Fruit fly (Drosophila melanogaster): ENCODE results near the gene CG13723.

CG13723 gene

dm6 chr3L:17310509-17310908, 46.3 kb downstream of the CG13723 start (continued):
- TF ChIP-seq trem (tag; optimal IDR thresholded peaks at IDR 0.05) (peak; percentile 10), CG6689 (GFP tag; IDR thresholded peaks at IDR 0.05) (peak; percentile 70), Gug (GFP tag; IDR thresholded peaks at IDR 0.05) (0 out of 4 replicates have a peak, but pooled peaks have one; percentile 22), CG9437 (GFP tag; optimal IDR thresholded peaks at IDR 0.05) (no peak), Dll (GFP tag; IDR thresholded peaks at IDR 0.05; ENCODE audit: partially characterized antibody) (no peak), Scr (GFP tag; IDR thresholded peaks at IDR 0.05; ENCODE audit: partially characterized antibody) (no peak), Atf6 (GFP tag; IDR thresholded peaks at IDR 0.05) (0 out of 2 replicates have a peak, but pooled peaks have one; percentile 38), Optix (GFP tag; IDR thresholded peaks at IDR 0.05) (no peak), tll (GFP tag; optimal IDR thresholded peaks at IDR 0.05) (no peak), CG17385 (GFP tag; optimal IDR thresholded peaks at IDR 0.05) (peak; percentile 5), CG6791 (GFP tag; IDR thresholded peaks at IDR 0.05; ENCODE audit: partially characterized antibody) (no peak), knrl (GFP tag; IDR thresholded peaks at IDR 0.05; ENCODE audit: partially characterized antibody) (no peak), CG13287 (GFP tag; IDR thresholded peaks at IDR 0.05; ENCODE audit: partially characterized antibody) (no peak), seq (GFP tag; IDR thresholded peaks at IDR 0.05) (0 out of 2 replicates have a peak, but pooled peaks have one; percentile 22), CG15479 (GFP tag; optimal IDR thresholded peaks at IDR 0.05) (no peak), Trl (optimal IDR thresholded peaks at IDR 0.05) (no peak), Trl (GFP tag; optimal IDR thresholded peaks at IDR 0.05) (no peak), sens (GFP tag) (no peak), Dip2 (GFP tag; IDR thresholded peaks at IDR 0.05) (no peak), CG4282 (GFP tag; optimal IDR thresholded peaks at IDR 0.05) (no peak), ac (GFP tag; optimal IDR thresholded peaks at IDR 0.05) (no peak), CG7928 (GFP tag; optimal IDR thresholded peaks at IDR 0.05) (no peak), CG12659 (GFP tag; optimal IDR thresholded peaks at IDR 0.05) (peak; percentile 19), bsh (GFP tag; optimal IDR thresholded peaks at IDR 0.05) (peak in 1 of 2 experiments; percentile 27), ranshi (GFP tag; IDR thresholded peaks at IDR 0.05) (no peak), dan (GFP tag; IDR thresholded peaks at IDR 0.05) (no peak), CG10321 (GFP tag; IDR thresholded peaks at IDR 0.05) (no peak), CG11696 (GFP tag; IDR thresholded peaks at IDR 0.05) (peak; percentile 79), unpg (GFP tag; optimal IDR thresholded peaks at IDR 0.05) (peak; percentile 60), CG14667 (GFP tag; IDR thresholded peaks at IDR 0.05) (peak; percentile 45), Awh (GFP tag; IDR thresholded peaks at IDR 0.05) (no peak), HmgZ (tag; optimal IDR thresholded peaks at IDR 0.05) (no peak), CG10543 (GFP tag; optimal IDR thresholded peaks at IDR 0.05) (peak; percentile 13), TFAM (GFP tag; optimal IDR thresholded peaks at IDR 0.05) (no peak), Deaf1 (tag; optimal IDR thresholded peaks at IDR 0.05) (peak; percentile 39), Rfx (GFP tag; IDR thresholded peaks at IDR 0.05) (peak; percentile 54; the same call in 1 of the 2 replicates), kni (GFP tag; optimal IDR thresholded peaks at IDR 0.05) (no peak), gem (tag; optimal IDR thresholded peaks at IDR 0.05) (peak; percentile 66), croc (GFP tag; conservative IDR thresholded peaks at IDR 0.05) (no peak; the same call in 2 of the 3 replicates), prd (optimal IDR thresholded peaks at IDR 0.05) (no peak), prd (GFP tag; IDR thresholded peaks at IDR 0.05) (peak; percentile 67), amos (GFP tag; IDR thresholded peaks at IDR 0.05; ENCODE audit: partially characterized antibody) (no peak), CG9817 (tag; optimal IDR thresholded peaks at IDR 0.05) (peak; percentile 41), Dref (GFP tag; IDR thresholded peaks at IDR 0.05) (no peak), NfI (GFP tag; optimal IDR thresholded peaks at IDR 0.05) (peak; percentile 1), Spps (tag; optimal IDR thresholded peaks at IDR 0.05) (no peak), org-1 (GFP tag; optimal IDR thresholded peaks at IDR 0.05) (peak; percentile 18), az2 (GFP tag; optimal IDR thresholded peaks at IDR 0.05) (no peak), CG9876 (GFP tag; optimal IDR thresholded peaks at IDR 0.05) (no peak), CG17802 (tag; optimal IDR thresholded peaks at IDR 0.05) (no peak), stwl (tag; optimal IDR thresholded peaks at IDR 0.05) (no peak)
